Worm (Caenorhabditis elegans) whole organism, late embryonic: ENCODE data around the gene R10E8.8.
A peak's percentile ranks its signal among the peaks of the same experiment; 100 is the strongest.

Experiments
- T23F11.4 ChIP-seq: fragments of 200-800 bp; sonication (Bioruptor generic); optimal IDR thresholded peaks from 2 replicates; lab custom pipeline; 2018; ENCODE audit warnings: mild to moderate bottlenecking, missing genetic modification characterization, missing compliant biosample characterization
- Y22D7AL.16 ChIP-seq: sonication (generic microtip); optimal IDR thresholded peaks from 2 replicates; lab custom pipeline; 2016; ENCODE audit warnings: missing genetic modification characterization, missing compliant biosample characterization
- ahr-1 ChIP-seq: sonication (generic microtip); optimal IDR thresholded peaks from 2 replicates; lab custom pipeline; 2016; ENCODE audit warnings: missing genetic modification characterization, missing compliant biosample characterization
- ama-1 ChIP-seq: fragments of 150-350 bp; optimal IDR thresholded peaks from 2 replicates; lab custom pipeline; 2014
- ceh-18 ChIP-seq: sonication (generic microtip); optimal IDR thresholded peaks from 2 replicates; lab custom pipeline; 2016; ENCODE audit warnings: missing genetic modification characterization, missing compliant biosample characterization
- ceh-19 ChIP-seq: fragments of 200-800 bp; sonication (Bioruptor generic); optimal IDR thresholded peaks from 2 replicates; lab custom pipeline; 2018; ENCODE audit warnings: mild to moderate bottlenecking, missing genetic modification characterization, missing compliant biosample characterization
- ceh-2 ChIP-seq: sonication (generic microtip); optimal IDR thresholded peaks from 2 replicates; lab custom pipeline; 2016; ENCODE audit warnings: missing genotype, missing genetic modification characterization, missing compliant biosample characterization
- ceh-22 ChIP-seq: sonication (generic microtip); optimal IDR thresholded peaks from 2 replicates; lab custom pipeline; 2017; ENCODE audit warnings: missing biosample characterization, missing genetic modification characterization
- ceh-24 ChIP-seq: sonication (generic microtip); optimal IDR thresholded peaks from 2 replicates; lab custom pipeline; 2016; ENCODE audit warnings: mild to moderate bottlenecking, missing genetic modification characterization, missing compliant biosample characterization
- ceh-31 ChIP-seq: sonication (generic microtip); optimal IDR thresholded peaks from 2 replicates; lab custom pipeline; 2016; ENCODE audit warnings: missing genetic modification characterization, missing compliant biosample characterization
- ceh-34 ChIP-seq: sonication (generic microtip); optimal IDR thresholded peaks from 2 replicates; lab custom pipeline; 2016; ENCODE audit warnings: mild to moderate bottlenecking, missing genetic modification characterization, missing compliant biosample characterization
- ceh-9 ChIP-seq: sonication (generic microtip); optimal IDR thresholded peaks from 2 replicates; lab custom pipeline; 2016; ENCODE audit warnings: mild to moderate bottlenecking, missing genetic modification characterization, inconsistent platforms, missing compliant biosample characterization
- che-1 ChIP-seq: sonication (generic microtip); optimal IDR thresholded peaks from 2 replicates; lab custom pipeline; 2016; ENCODE audit warnings: mild to moderate bottlenecking, missing genetic modification characterization, missing compliant biosample characterization
- dmd-4 ChIP-seq: sonication (generic microtip); optimal IDR thresholded peaks from 2 replicates; lab custom pipeline; 2016; ENCODE audit warnings: borderline replicate concordance, missing genetic modification characterization, missing compliant biosample characterization
- dve-1 ChIP-seq: sonication (generic microtip); optimal IDR thresholded peaks from 2 replicates; lab custom pipeline; 2017; ENCODE audit warnings: antibody characterized with exemption, mild to moderate bottlenecking, missing genetic modification characterization, missing compliant biosample characterization
- elt-2 ChIP-seq: sonication (generic microtip); optimal IDR thresholded peaks from 2 replicates; lab custom pipeline; 2016; ENCODE audit warnings: missing genetic modification reagents, missing genetic modification characterization, missing compliant biosample characterization
- ets-4 ChIP-seq: sonication (generic microtip); optimal IDR thresholded peaks from 2 replicates; lab custom pipeline; 2016; ENCODE audit warnings: missing genetic modification characterization, missing compliant biosample characterization
- eyg-1 ChIP-seq: sonication (generic microtip); optimal IDR thresholded peaks from 2 replicates; lab custom pipeline; 2016; ENCODE audit warnings: missing genotype, missing genetic modification characterization, missing compliant biosample characterization
- fkh-10 ChIP-seq: fragments of 150-350 bp; optimal IDR thresholded peaks from 2 replicates; lab custom pipeline; 2014; ENCODE audit warnings: missing biosample characterization, missing genetic modification reagents, missing genetic modification characterization
- fkh-6 ChIP-seq: sonication (generic microtip); optimal IDR thresholded peaks from 2 replicates; lab custom pipeline; 2016; ENCODE audit warnings: missing genetic modification characterization, missing compliant biosample characterization
- gmeb-2 ChIP-seq: sonication (generic microtip); optimal IDR thresholded peaks from 2 replicates; lab custom pipeline; 2016; ENCODE audit warnings: missing genetic modification characterization, inconsistent platforms, missing compliant biosample characterization
- hlh-13 ChIP-seq: fragments of 200-800 bp; sonication (Bioruptor generic); optimal IDR thresholded peaks from 2 replicates; lab custom pipeline; 2018; ENCODE audit warnings: mild to moderate bottlenecking, missing genetic modification characterization, missing compliant biosample characterization
- hlh-15 ChIP-seq: sonication (generic microtip); optimal IDR thresholded peaks from 2 replicates; lab custom pipeline; 2016; ENCODE audit warnings: missing genetic modification characterization, missing compliant biosample characterization
- hlh-30 ChIP-seq: sonication (generic microtip); optimal IDR thresholded peaks from 2 replicates; lab custom pipeline; 2017; ENCODE audit warnings: antibody characterized with exemption, missing genetic modification characterization, missing compliant biosample characterization; ENCODE audit not compliant: insufficient read depth
- hlh-6 ChIP-seq: sonication (generic microtip); optimal IDR thresholded peaks from 2 replicates; lab custom pipeline; 2016; ENCODE audit warnings: missing genotype, missing genetic modification characterization, missing compliant biosample characterization
- lin-11 ChIP-seq: fragments of 200-800 bp; sonication (Bioruptor generic); optimal IDR thresholded peaks from 2 replicates; lab custom pipeline; 2018; ENCODE audit warnings: mild to moderate bottlenecking, missing genetic modification characterization, missing compliant biosample characterization
- madf-2 ChIP-seq: sonication (generic microtip); optimal IDR thresholded peaks from 2 replicates; lab custom pipeline; 2017; ENCODE audit warnings: missing genetic modification characterization, missing compliant biosample characterization
- mec-3 ChIP-seq: sonication (generic microtip); optimal IDR thresholded peaks from 2 replicates; lab custom pipeline; 2016; ENCODE audit warnings: borderline replicate concordance, missing genetic modification characterization, missing compliant biosample characterization
- nfya-1 ChIP-seq: sonication (generic microtip); optimal IDR thresholded peaks from 2 replicates; lab custom pipeline; 2017; ENCODE audit warnings: missing genetic modification characterization, mild to moderate bottlenecking, missing compliant biosample characterization, antibody characterized with exemption, moderate library complexity
- nhr-11 ChIP-seq: fragments of 150-350 bp; optimal IDR thresholded peaks from 2 replicates; lab custom pipeline; 2014; ENCODE audit warnings: missing biosample characterization, missing genetic modification characterization
- nhr-232 ChIP-seq: sonication (generic microtip); optimal IDR thresholded peaks from 2 replicates; lab custom pipeline; 2016; ENCODE audit warnings: missing genetic modification characterization, missing compliant biosample characterization
- pha-4 ChIP-seq: fragments of 150-350 bp; optimal IDR thresholded peaks from 2 replicates; lab custom pipeline; 2018; ENCODE audit warnings: missing biosample characterization, missing genetic modification reagents, missing genetic modification characterization
- pros-1 ChIP-seq: fragments of 150-350 bp; optimal IDR thresholded peaks from 2 replicates; lab custom pipeline; 2014; ENCODE audit warnings: missing biosample characterization, missing genetic modification reagents, missing genetic modification characterization
- ref-2 ChIP-seq: sonication (generic microtip); optimal IDR thresholded peaks from 2 replicates; lab custom pipeline; 2016; ENCODE audit warnings: missing genetic modification characterization, missing compliant biosample characterization
- sox-4 ChIP-seq: sonication (generic microtip); optimal IDR thresholded peaks from 2 replicates; lab custom pipeline; 2017; ENCODE audit warnings: mild to moderate bottlenecking, missing genetic modification characterization, inconsistent platforms, missing compliant biosample characterization
- syd-9 ChIP-seq: sonication (generic microtip); optimal IDR thresholded peaks from 2 replicates; lab custom pipeline; 2016; ENCODE audit warnings: mild to moderate bottlenecking, missing genetic modification characterization, moderate library complexity, missing compliant biosample characterization
- tbx-7 ChIP-seq: sonication (generic microtip); optimal IDR thresholded peaks from 2 replicates; lab custom pipeline; 2016; ENCODE audit warnings: missing genotype, missing genetic modification characterization, missing compliant biosample characterization
- unc-3 ChIP-seq, 2 experiments: fragments of 200-800 bp in 1 of 2; sonication (Bioruptor generic) in 1 of 2; sonication (generic microtip) in 1 of 2; conservative IDR thresholded peaks in 1 of 2; optimal IDR thresholded peaks in 1 of 2; 2 replicates each; pipeline versions ENCODE4 v1.3.6 to Lab custom; 2016 to 2022; ENCODE audit warnings: missing compliant biosample characterization in 2 of 2, missing genetic modification characterization in 2 of 2, missing genetic modification reagents in 1 of 2
- unc-55 ChIP-seq: sonication (generic microtip); optimal IDR thresholded peaks from 2 replicates; lab custom pipeline; 2017; ENCODE audit warnings: missing biosample characterization, missing genetic modification reagents, missing genetic modification characterization
- unc-86 ChIP-seq: sonication (generic microtip); optimal IDR thresholded peaks from 2 replicates; lab custom pipeline; 2016; ENCODE audit warnings: missing genetic modification characterization, missing compliant biosample characterization

R10E8.8 gene

DNA sequence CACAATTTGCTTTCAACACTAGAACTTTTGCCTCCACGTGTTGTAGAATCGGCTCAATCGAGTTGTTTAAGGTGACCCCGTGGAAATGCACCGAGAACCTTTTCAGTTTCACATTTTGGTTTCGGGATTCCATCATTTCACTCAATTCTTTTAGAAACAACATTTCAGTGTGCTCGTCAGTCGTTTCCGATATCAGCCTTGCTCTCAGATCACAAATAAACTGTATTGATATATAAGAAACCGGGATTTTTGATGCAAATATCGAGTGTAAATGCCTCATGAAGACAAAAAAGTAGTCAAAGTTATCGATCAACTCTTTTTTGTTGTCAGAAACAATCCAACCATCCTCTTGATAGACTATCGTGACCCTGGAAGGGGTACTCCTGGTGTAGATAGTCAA is 24.0 kb upstream of the R10E8.8 start:
- TF ChIP-seq ref-2 (tag; lab: Kevin White, UChicago) = no peak
- no peak for TF ChIP-seq fkh-10 (GFP tag; lab: Kevin White, UChicago)

DNA sequence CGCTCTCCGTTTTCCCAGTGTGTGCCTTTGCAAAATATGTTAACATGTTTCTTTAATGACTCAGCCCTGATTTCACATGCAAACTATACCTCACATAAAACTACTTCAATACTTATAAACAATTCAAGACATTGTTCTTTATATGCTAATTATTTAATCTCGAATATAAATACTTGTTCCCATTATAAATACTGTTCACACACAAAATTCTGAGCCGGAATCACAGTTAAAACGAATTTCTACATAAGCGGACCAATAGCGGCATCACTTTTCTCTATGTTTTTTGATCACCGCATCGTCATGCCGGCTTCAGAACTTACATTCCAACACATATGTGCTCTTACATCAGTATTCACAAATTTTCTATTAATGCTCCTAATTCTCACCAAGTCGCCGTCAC is 13.0 kb upstream of the R10E8.8 start, which contains the start of gene R10E8.5:
Gene R10E8.5, plus strand, starts transcription at position 301 of the 400 bp plus-strand sequence.
- TF ChIP-seq che-1 (tag; lab: Kevin White, UChicago) = no peak
- TF ChIP-seq ceh-2 (tag; lab: Kevin White, UChicago) = no peak

DNA sequence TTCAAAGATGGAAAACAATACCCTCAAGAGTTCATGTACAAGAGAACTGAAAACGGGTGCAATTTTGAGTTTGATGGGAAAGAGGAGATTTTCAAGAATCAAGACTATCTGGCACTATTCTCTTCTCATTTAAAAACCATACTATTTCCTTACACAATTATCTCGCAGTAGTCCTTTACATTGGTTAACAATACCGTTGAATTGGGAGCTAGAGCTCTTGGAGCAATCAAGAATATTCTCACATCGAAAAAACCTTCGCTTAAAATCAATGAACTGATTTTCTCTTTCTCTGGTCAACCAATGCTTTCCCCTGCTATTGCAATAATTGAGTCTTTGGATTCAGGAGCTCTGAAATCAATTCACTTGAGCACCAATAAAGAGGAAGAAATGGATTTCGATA is 12.0 kb upstream of the R10E8.8 start, which contains the start of gene R10E8.2:
Gene R10E8.2, plus strand, starts transcription at position 301 of the 400 bp plus-strand sequence.
- TF ChIP-seq ets-4 (tag; lab: Kevin White, UChicago) (no peak), ceh-19 (no peak), ceh-24 (tag; lab: Kevin White, UChicago) (no peak), hlh-15 (tag; lab: Kevin White, UChicago) (no peak), dve-1 (tag; lab: Kevin White, UChicago) (no peak), Y22D7AL.16 (tag; lab: Kevin White, UChicago) (no peak), nhr-232 (tag; lab: Kevin White, UChicago) (no peak), mec-3 (tag; lab: Kevin White, UChicago) (no peak), che-1 (tag; lab: Kevin White, UChicago) (no peak), tbx-7 (tag; lab: Kevin White, UChicago) (no peak), eyg-1 (tag; lab: Kevin White, UChicago) (no peak), hlh-30 (no peak), dmd-4 (tag; lab: Kevin White, UChicago) (no peak), ceh-34 (tag; lab: Kevin White, UChicago) (no peak), sox-4 (tag; lab: Kevin White, UChicago) (no peak), ceh-9 (tag; lab: Kevin White, UChicago) (no peak), unc-55 (GFP tag; lab: Kevin White, UChicago) (no peak), unc-86 (no peak), nfya-1 (no peak), hlh-6 (tag; lab: Kevin White, UChicago) (no peak)

DNA sequence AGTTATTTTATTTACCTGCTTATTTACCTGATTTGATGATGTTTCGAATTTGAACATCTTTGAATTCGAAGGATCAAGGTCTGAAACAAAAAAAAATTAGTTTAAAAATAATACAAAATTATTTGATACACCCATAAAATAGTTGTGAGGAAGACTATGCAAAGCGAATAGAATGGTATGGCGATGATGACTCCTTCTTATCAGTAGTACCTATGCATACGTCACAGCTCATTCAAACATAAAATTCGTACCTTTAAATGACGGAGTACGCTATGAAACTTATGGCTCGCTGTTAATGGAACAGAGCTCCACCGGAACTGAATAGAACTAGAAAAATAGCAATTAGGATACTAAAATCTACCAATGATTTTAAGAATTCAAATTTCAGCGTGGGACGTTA is 10.8 kb upstream of the R10E8.8 start, which contains the start of gene R10E8.1:
Gene R10E8.1, minus strand, starts transcription at position 178 of the 400 bp plus-strand sequence.
- TF ChIP-seq elt-2 (peak; percentile 13), Y22D7AL.16 (tag; lab: Kevin White, UChicago) (no peak), ceh-18 (tag; lab: Kevin White, UChicago) (no peak), ahr-1 (no peak), ceh-9 (tag; lab: Kevin White, UChicago) (no peak)

DNA sequence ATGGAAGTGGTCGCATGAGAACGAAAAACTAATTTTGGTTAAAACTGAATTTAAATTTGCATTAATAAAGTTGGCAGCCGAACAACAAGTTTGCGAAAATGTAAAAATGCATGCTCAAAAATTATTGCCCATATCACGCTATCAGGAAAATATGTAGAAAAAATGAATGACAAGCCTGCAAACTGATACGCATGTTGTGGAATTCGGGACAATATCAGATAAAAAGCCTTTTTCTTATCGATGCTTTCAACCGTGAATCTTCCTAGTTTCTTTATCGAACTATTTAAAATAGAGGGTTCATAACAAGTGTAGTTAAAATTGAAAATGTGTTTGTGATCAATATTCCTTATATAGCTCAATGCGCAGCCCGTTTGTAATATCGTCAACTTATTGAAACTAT is 4.6 kb upstream of the R10E8.8 start:
- TF ChIP-seq mec-3 (tag; lab: Kevin White, UChicago) (no peak), hlh-13 (no peak), T23F11.4 (GFP tag; lab: Kevin White, UChicago) (no peak), sox-4 (tag; lab: Kevin White, UChicago) (no peak), pha-4 (tag; lab: Kevin White, UChicago) (no peak), fkh-10 (GFP tag; lab: Kevin White, UChicago) (no peak), elt-2 (peak; percentile 7), nhr-11 (tag; lab: Kevin White, UChicago) (no peak)

DNA sequence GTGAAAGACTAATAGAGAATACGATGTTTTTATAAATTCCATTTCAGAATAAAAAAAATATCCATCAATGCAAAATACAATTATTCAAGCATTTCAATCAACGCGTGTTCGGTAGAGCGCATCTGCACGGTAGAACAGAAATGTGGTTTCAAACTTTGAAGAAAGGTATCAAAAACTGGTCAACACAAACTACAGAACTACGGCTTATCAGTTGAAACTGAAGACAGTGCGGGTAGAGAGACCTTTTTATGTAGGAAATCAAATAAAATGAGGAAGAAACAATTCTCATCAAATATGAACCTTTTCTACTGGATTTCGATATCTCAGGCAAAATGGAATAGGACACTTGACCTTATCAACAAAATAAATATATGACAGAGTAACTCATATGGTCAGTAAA is 2.9 kb upstream of the R10E8.8 start:
- TF ChIP-seq ceh-24 (tag; lab: Kevin White, UChicago) (no peak), syd-9 (tag; lab: Kevin White, UChicago) (no peak), Y22D7AL.16 (tag; lab: Kevin White, UChicago) (no peak), mec-3 (tag; lab: Kevin White, UChicago) (no peak), dve-1 (tag; lab: Kevin White, UChicago) (no peak), gmeb-2 (tag; lab: Kevin White, UChicago) (no peak), fkh-6 (no peak), pros-1 (no peak), nhr-11 (tag; lab: Kevin White, UChicago) (no peak), pha-4 (tag; lab: Kevin White, UChicago) (no peak), ceh-31 (no peak), ref-2 (tag; lab: Kevin White, UChicago) (no peak), unc-3 (GFP tag; conservative IDR thresholded peaks at IDR 0.05; lab: Robert Waterston, UW) (no peak), unc-3 (tag; optimal IDR thresholded peaks at IDR 0.05; lab: Kevin White, UChicago) (no peak), ceh-22 (tag; lab: Kevin White, UChicago) (no peak), nfya-1 (no peak), che-1 (tag; lab: Kevin White, UChicago) (no peak), ama-1 (no peak), lin-11 (tag; lab: Kevin White, UChicago) (no peak), hlh-6 (tag; lab: Kevin White, UChicago) (no peak), madf-2 (no peak)
